Worm (Caenorhabditis elegans): ENCODE results near the gene clh-2.

DNA sequence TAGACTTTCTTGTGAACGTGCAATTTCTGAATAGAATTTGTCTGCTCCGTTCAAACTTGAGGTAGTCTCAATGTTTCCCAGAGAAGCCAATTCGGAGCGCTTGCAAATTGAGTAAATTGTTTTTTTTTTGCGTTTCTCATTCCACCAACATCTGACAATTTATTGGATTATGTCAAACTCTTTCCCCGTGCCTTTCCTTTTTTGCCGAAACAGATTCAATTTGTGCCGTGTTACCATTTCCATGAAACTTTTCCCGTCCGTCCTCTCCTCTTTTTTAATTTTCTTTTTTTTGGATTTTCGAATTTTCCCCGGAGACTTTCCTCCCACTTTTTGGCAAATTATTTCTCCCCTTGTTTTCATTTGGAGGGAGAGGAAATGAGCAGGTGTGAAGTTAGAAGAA, 1.8 kb downstream of the clh-2 start:
- TF ChIP-seq lin-39 (tag; optimal IDR thresholded peaks at IDR 0.05) (no peak), nhr-6 (tag; optimal IDR thresholded peaks at IDR 0.05) (no peak), ceh-16 (tag; optimal IDR thresholded peaks at IDR 0.05) (no peak), snpc-4 (tag; optimal IDR thresholded peaks at IDR 0.05) (no peak), elt-3 (tag; optimal IDR thresholded peaks at IDR 0.05) (no peak), nhr-11 (tag; optimal IDR thresholded peaks at IDR 0.05) (no peak)
